Worm (Caenorhabditis elegans): ENCODE data around the gene ugt-46.

DNA sequence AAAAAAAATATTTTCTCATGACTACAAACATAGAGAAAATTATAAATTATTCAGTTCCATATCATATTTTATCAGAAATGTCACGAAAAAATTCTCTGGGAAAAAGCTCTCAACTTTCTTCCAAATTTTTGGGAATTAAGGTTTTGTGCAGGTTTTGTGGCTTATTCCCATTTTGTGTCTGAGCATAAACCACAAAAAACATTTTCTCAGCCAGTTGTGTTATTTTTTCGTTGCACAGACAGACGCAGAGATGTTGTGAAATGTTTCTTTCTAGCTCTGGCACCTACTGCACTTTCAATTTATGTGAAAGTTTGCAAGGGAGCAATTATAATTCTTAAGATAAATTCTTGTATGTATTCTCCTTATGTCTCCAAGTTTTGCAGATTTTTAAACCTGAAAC lies 45.0 kb upstream of the ugt-46 start:
- TF ChIP-seq ceh-40 (GFP tag; IDR thresholded peaks at IDR 0.05) = no peak
- TF ChIP-seq him-1 (tag; optimal IDR thresholded peaks at IDR 0.05) = no peak
- TF ChIP-seq rec-8 (tag; optimal IDR thresholded peaks at IDR 0.05) = no peak
- no peak for TF ChIP-seq K12H6.12 (tag; optimal IDR thresholded peaks at IDR 0.05)
- TF ChIP-seq ceh-58 (GFP tag; IDR thresholded peaks at IDR 0.05) = no peak
- no peak for TF ChIP-seq attf-6 (GFP tag; IDR thresholded peaks at IDR 0.05)
- no peak for TF ChIP-seq ztf-3 (GFP tag; optimal IDR thresholded peaks at IDR 0.05)

All from whole organism, young adult.